Worm (Caenorhabditis elegans): Measurements from ENCODE around the gene C14A4.13.

Gene C14A4.13

ce11 chrII:10605512-10605911 lies 12.7 kb upstream of the C14A4.13 start, which contains the start of gene taf-13:
taf-13 (minus strand) TSS chrII:10605612.
- no peak for TF ChIP-seq lsy-2 (tag; optimal IDR thresholded peaks at IDR 0.05)
- TF ChIP-seq lin-32 (GFP tag; optimal IDR thresholded peaks at IDR 0.05) = no peak
- no peak for TF ChIP-seq ham-2 (GFP tag; optimal IDR thresholded peaks at IDR 0.05)
- no peak for TF ChIP-seq sem-2 (GFP tag; optimal IDR thresholded peaks at IDR 0.05)
- no peak for TF ChIP-seq mep-1 (tag; optimal IDR thresholded peaks at IDR 0.05)
- no peak for TF ChIP-seq blmp-1 (tag; optimal IDR thresholded peaks at IDR 0.05)
- TF ChIP-seq ces-1 (GFP tag; optimal IDR thresholded peaks at IDR 0.05) = no peak

- TF ChIP-seq lin-32 (GFP tag; optimal IDR thresholded peaks at IDR 0.05) (no peak), pha-4 (tag; optimal IDR thresholded peaks at IDR 0.05) (peak; percentile 25), bed-3 (GFP tag; optimal IDR thresholded peaks at IDR 0.05) (no peak), ces-1 (GFP tag; optimal IDR thresholded peaks at IDR 0.05) (peak; percentile 56), cnd-1 (tag; optimal IDR thresholded peaks at IDR 0.05) (no peak), blmp-1 (tag; optimal IDR thresholded peaks at IDR 0.05) (peak; percentile 81), flh-1 (GFP tag; optimal IDR thresholded peaks at IDR 0.05) (no peak)
Measured at ce11 chrII:10607238-10607961, 10.9 kb upstream of the C14A4.13 start, which contains the start of gene ccm-3. ccm-3 (minus strand) TSS chrII:10607275.

ce11 chrII:10608821-10609220 lies 9.4 kb upstream of the C14A4.13 start:
- TF ChIP-seq mls-2 (tag; optimal IDR thresholded peaks at IDR 0.05) (no peak), ztf-11 (tag; optimal IDR thresholded peaks at IDR 0.05) (no peak), lsy-2 (tag; optimal IDR thresholded peaks at IDR 0.05) (no peak), elt-3 (tag; optimal IDR thresholded peaks at IDR 0.05) (no peak), mab-5 (tag; optimal IDR thresholded peaks at IDR 0.05) (no peak), ceh-83 (GFP tag; optimal IDR thresholded peaks at IDR 0.05) (no peak), blmp-1 (tag; optimal IDR thresholded peaks at IDR 0.05) (no peak), sptf-1 (tag; optimal IDR thresholded peaks at IDR 0.05) (no peak), nhr-2 (tag; optimal IDR thresholded peaks at IDR 0.05) (no peak), nhr-12 (tag; optimal IDR thresholded peaks at IDR 0.05) (no peak), cnd-1 (tag; optimal IDR thresholded peaks at IDR 0.05) (no peak), nhr-28 (tag; optimal IDR thresholded peaks at IDR 0.05) (no peak), unc-39 (tag; optimal IDR thresholded peaks at IDR 0.05) (no peak), hlh-1 (tag; optimal IDR thresholded peaks at IDR 0.05) (no peak), tbx-8 (GFP tag; optimal IDR thresholded peaks at IDR 0.05) (no peak), bed-3 (GFP tag; optimal IDR thresholded peaks at IDR 0.05) (no peak)

- TF ChIP-seq nhr-28 (tag; optimal IDR thresholded peaks at IDR 0.05) (no peak), pha-4 (tag; optimal IDR thresholded peaks at IDR 0.05) (peak; percentile 14), lin-32 (GFP tag; optimal IDR thresholded peaks at IDR 0.05) (no peak), tbx-8 (GFP tag; optimal IDR thresholded peaks at IDR 0.05) (no peak), ham-2 (GFP tag; optimal IDR thresholded peaks at IDR 0.05) (no peak), lsy-2 (tag; optimal IDR thresholded peaks at IDR 0.05) (no peak)
Measured at ce11 chrII:10612743-10613142, 5.5 kb upstream of the C14A4.13 start, which contains the start of gene C14A4.12. C14A4.12 (plus strand) TSS chrII:10613043.

- TF ChIP-seq hlh-1 (tag; optimal IDR thresholded peaks at IDR 0.05) (no peak), flh-1 (GFP tag; optimal IDR thresholded peaks at IDR 0.05) (no peak), lin-32 (GFP tag; optimal IDR thresholded peaks at IDR 0.05) (no peak), nhr-2 (tag; optimal IDR thresholded peaks at IDR 0.05) (no peak)
Measured at ce11 chrII:10621965-10622364, 3.7 kb downstream of the C14A4.13 start, which contains the start of gene cutl-9. cutl-9 (plus strand) TSS chrII:10622265.

- TF ChIP-seq hlh-1 (tag; optimal IDR thresholded peaks at IDR 0.05) (no peak), bed-3 (GFP tag; optimal IDR thresholded peaks at IDR 0.05) (no peak), mls-2 (tag; optimal IDR thresholded peaks at IDR 0.05) (no peak), lin-13 (tag; optimal IDR thresholded peaks at IDR 0.05) (no peak), snpc-4 (tag; optimal IDR thresholded peaks at IDR 0.05) (no peak), ztf-11 (tag; optimal IDR thresholded peaks at IDR 0.05) (no peak), flh-1 (GFP tag; optimal IDR thresholded peaks at IDR 0.05) (no peak), ham-2 (GFP tag; optimal IDR thresholded peaks at IDR 0.05) (no peak), zip-8 (tag; optimal IDR thresholded peaks at IDR 0.05) (no peak), blmp-1 (tag; optimal IDR thresholded peaks at IDR 0.05) (no peak), pha-4 (tag; optimal IDR thresholded peaks at IDR 0.05) (no peak), M03D4.4 (tag; optimal IDR thresholded peaks at IDR 0.05) (no peak), cnd-1 (tag; optimal IDR thresholded peaks at IDR 0.05) (no peak), elt-1 (tag; optimal IDR thresholded peaks at IDR 0.05; ENCODE audit: borderline replicate concordance, insufficient read depth) (no peak), ceh-43 (GFP tag; optimal IDR thresholded peaks at IDR 0.05) (no peak), elt-3 (tag; optimal IDR thresholded peaks at IDR 0.05) (no peak), unc-120 (tag; optimal IDR thresholded peaks at IDR 0.05; ENCODE audit: poor library complexity, severe bottlenecking) (no peak), drap-1 (GFP tag; optimal IDR thresholded peaks at IDR 0.05) (no peak)
Measured at ce11 chrII:10627086-10627485, 8.8 kb downstream of the C14A4.13 start.

All from whole organism, mixed stage, embryonic.